Fruit fly (Drosophila melanogaster) Kc167 (cell line): ENCODE results near the gene CG13933.

ENCODE experiments used
- h ChIP-seq: fragments of >200 bp; optimal IDR thresholded peaks from 3 replicates; lab custom pipeline; 2018; ENCODE audit warnings: missing external identifiers
- ttk ChIP-seq: sonication (Bioruptor generic); optimal IDR thresholded peaks from 2 replicates; lab custom pipeline; 2017; ENCODE audit warnings: missing external identifiers

dm6 chr3L:1771658-1772057, 3.3 kb downstream of the CG13933 start, which contains the start of gene Dhc62B:
- TF ChIP-seq h (lab: Kevin White, UChicago) = no peak
- TF ChIP-seq ttk = no peak
